Fruit fly (Drosophila melanogaster) whole organism, wandering third instar larva: ENCODE data around the gene CG11882.

Source experiments
- Abd-B ChIP-seq: fragments of >200 bp; optimal IDR thresholded peaks from 2 replicates; lab custom pipeline; 2017; ENCODE audit warnings: missing biosample characterization, missing genetic modification characterization
- CG9705 ChIP-seq: fragments of 200-800 bp; sonication (Bioruptor generic); optimal IDR thresholded peaks from 2 replicates; lab custom pipeline; 2018; ENCODE audit warnings: missing biosample characterization, mild to moderate bottlenecking, missing genetic modification characterization
- CrebA ChIP-seq: fragments of 200-800 bp; sonication (Bioruptor generic); optimal IDR thresholded peaks from 2 replicates; lab custom pipeline; 2016; ENCODE audit warnings: missing biosample characterization, mild to moderate bottlenecking, missing genetic modification characterization, borderline replicate concordance
- Dfd ChIP-seq: fragments of >200 bp; optimal IDR thresholded peaks from 2 replicates; lab custom pipeline; 2017; ENCODE audit warnings: missing biosample characterization, missing genetic modification characterization
- Dif ChIP-seq: fragments of 200-275, 200-300 bp; sonication (Bioruptor generic); optimal IDR thresholded peaks from 2 replicates; lab custom pipeline; 2018; ENCODE audit warnings: missing biosample characterization, missing genetic modification characterization; ENCODE audit not compliant: partially characterized antibody
- GATAd ChIP-seq: sonication (Bioruptor generic); optimal IDR thresholded peaks from 2 replicates; lab custom pipeline; 2016; ENCODE audit warnings: missing biosample characterization, missing genetic modification characterization
- HLH106 ChIP-seq: fragments of 200-800 bp; optimal IDR thresholded peaks from 3 replicates; lab custom pipeline; 2019; ENCODE audit warnings: missing biosample characterization, mild to moderate bottlenecking, missing genetic modification characterization, moderate library complexity
- Hnf4 ChIP-seq: fragments of 200-800 bp; sonication (Bioruptor generic); optimal IDR thresholded peaks from 2 replicates; lab custom pipeline; 2016; ENCODE audit warnings: missing biosample characterization, mild to moderate bottlenecking, missing genetic modification characterization
- Hr78 ChIP-seq: fragments of >200 bp; optimal IDR thresholded peaks from 2 replicates; lab custom pipeline; 2017; ENCODE audit warnings: missing biosample characterization, missing genetic modification characterization
- Hr83 ChIP-seq: fragments of 200-300 bp; sonication (Bioruptor generic); optimal IDR thresholded peaks from 2 replicates; lab custom pipeline; 2016; ENCODE audit warnings: missing biosample characterization, mild to moderate bottlenecking, missing genetic modification characterization, moderate library complexity; ENCODE audit not compliant: poor library complexity, severe bottlenecking
- Jra ChIP-seq: sonication (Bioruptor generic); optimal IDR thresholded peaks from 2 replicates; lab custom pipeline; 2016; ENCODE audit warnings: missing biosample characterization, missing genetic modification characterization
- Mio ChIP-seq: sonication (Bioruptor generic); optimal IDR thresholded peaks from 2 replicates; lab custom pipeline; 2016; ENCODE audit warnings: missing biosample characterization, missing genetic modification characterization
- Myc ChIP-seq: fragments of >200 bp; optimal IDR thresholded peaks from 2 replicates; lab custom pipeline; 2017
- N ChIP-seq: fragments of >200 bp; optimal IDR thresholded peaks from 2 replicates; lab custom pipeline; 2018; ENCODE audit warnings: missing biosample characterization, missing external identifiers, missing genetic modification characterization
- OdsH ChIP-seq: fragments of 200-800 bp; sonication (Bioruptor generic); optimal IDR thresholded peaks from 2 replicates; lab custom pipeline; 2016; ENCODE audit warnings: missing biosample characterization, mild to moderate bottlenecking, missing genetic modification characterization
- Rel ChIP-seq, 2 experiments: fragments of 200-800 bp; sonication (Bioruptor generic) in 1 of 2; optimal IDR thresholded peaks; 2 replicates in 1 of 2; 3 replicates in 1 of 2; lab custom pipeline; 2016 to 2019; ENCODE audit warnings: mild to moderate bottlenecking in 2 of 2, missing biosample characterization in 2 of 2, missing genetic modification characterization in 2 of 2, moderate library complexity in 1 of 2
- Sp1 ChIP-seq: fragments of 200-800 bp; sonication (Bioruptor generic); optimal IDR thresholded peaks from 3 replicates; lab custom pipeline; 2019; ENCODE audit warnings: missing biosample characterization, mild to moderate bottlenecking, missing genetic modification characterization, moderate library complexity
- Vsx2 ChIP-seq: fragments of 200-300, 225-300 bp; sonication (Bioruptor generic); optimal IDR thresholded peaks from 2 replicates; lab custom pipeline; 2018; ENCODE audit warnings: missing biosample characterization, missing genetic modification characterization; ENCODE audit not compliant: partially characterized antibody
- br ChIP-seq: fragments of 200-800 bp; sonication (Bioruptor generic); optimal IDR thresholded peaks from 2 replicates; lab custom pipeline; 2016; ENCODE audit warnings: missing biosample characterization, missing genetic modification characterization
- brk ChIP-seq: fragments of 200-800 bp; sonication (Bioruptor generic); optimal IDR thresholded peaks from 2 replicates; lab custom pipeline; 2016; ENCODE audit warnings: missing biosample characterization, mild to moderate bottlenecking, missing genetic modification characterization
- dl ChIP-seq, 2 experiments: fragments of 175-275, 200-275 bp in 1 of 2; fragments of 200-275 bp in 1 of 2; sonication (Bioruptor generic); optimal IDR thresholded peaks; lab custom pipeline; 2018; ENCODE audit warnings: mild to moderate bottlenecking in 2 of 2, missing biosample characterization in 2 of 2, missing genetic modification characterization in 2 of 2, moderate library complexity in 2 of 2; ENCODE audit not compliant: partially characterized antibody in 2 of 2, insufficient read depth in 1 of 2
- dmrt93B ChIP-seq: fragments of 200-800 bp; sonication (Bioruptor generic); optimal IDR thresholded peaks from 2 replicates; lab custom pipeline; 2018; ENCODE audit warnings: missing biosample characterization, mild to moderate bottlenecking, missing genetic modification characterization
- dsf ChIP-seq: sonication (Bioruptor generic); optimal IDR thresholded peaks from 2 replicates; lab custom pipeline; 2016; ENCODE audit warnings: missing biosample characterization, missing genetic modification characterization, borderline replicate concordance
- ey ChIP-seq: fragments of 200-800 bp; sonication (Bioruptor generic); optimal IDR thresholded peaks from 2 replicates; lab custom pipeline; 2016; ENCODE audit warnings: missing biosample characterization, missing genetic modification characterization
- foxo ChIP-seq, 2 experiments: fragments of 200-800 bp; sonication (Bioruptor generic); optimal IDR thresholded peaks; 2 replicates in 1 of 2; 3 replicates in 1 of 2; lab custom pipeline; 2016 to 2017; ENCODE audit warnings: missing biosample characterization in 2 of 2, missing genetic modification characterization in 2 of 2
- fru ChIP-seq: fragments of 200-800 bp; sonication (Bioruptor generic); optimal IDR thresholded peaks from 3 replicates; lab custom pipeline; 2016; ENCODE audit warnings: missing biosample characterization, mild to moderate bottlenecking, missing genetic modification characterization
- h ChIP-seq: fragments of 200-800 bp; sonication (Bioruptor generic); optimal IDR thresholded peaks from 3 replicates; lab custom pipeline; 2016; ENCODE audit warnings: missing biosample characterization, mild to moderate bottlenecking, missing genetic modification characterization
- pan ChIP-seq: fragments of >200 bp; optimal IDR thresholded peaks from 2 replicates; lab custom pipeline; 2017
- psq ChIP-seq: fragments of 200-800 bp; sonication (Bioruptor generic); optimal IDR thresholded peaks from 3 replicates; lab custom pipeline; 2017; ENCODE audit warnings: missing biosample characterization, mild to moderate bottlenecking, missing genetic modification characterization, moderate library complexity
- rgr ChIP-seq: fragments of 200-800 bp; sonication (Bioruptor generic); optimal IDR thresholded peaks from 3 replicates; lab custom pipeline; 2016; ENCODE audit warnings: missing biosample characterization, mild to moderate bottlenecking, missing genetic modification characterization
- sage ChIP-seq: fragments of 200-800 bp; sonication (Bioruptor generic); optimal IDR thresholded peaks from 2 replicates; lab custom pipeline; 2016; ENCODE audit warnings: missing biosample characterization, mild to moderate bottlenecking, missing genetic modification characterization
- sv ChIP-seq: fragments of 200-800 bp; sonication (Bioruptor generic); optimal IDR thresholded peaks from 3 replicates; lab custom pipeline; 2016; ENCODE audit warnings: missing biosample characterization, missing genetic modification characterization
- tai ChIP-seq: sonication (Bioruptor generic); optimal IDR thresholded peaks from 2 replicates; lab custom pipeline; 2016; ENCODE audit warnings: missing biosample characterization, missing genetic modification characterization
- usp ChIP-seq: fragments of >200 bp; optimal IDR thresholded peaks from 2 replicates; lab custom pipeline; 2017; ENCODE audit warnings: missing biosample characterization, missing genetic modification characterization
- woc ChIP-seq: sonication (Bioruptor generic); optimal IDR thresholded peaks from 2 replicates; lab custom pipeline; 2016; ENCODE audit warnings: missing biosample characterization, mild to moderate bottlenecking, missing genetic modification characterization

CG11882 gene

dm6 chr3R:29139767-29140755 is 7.9 kb downstream of the CG11882 start:
- TF ChIP-seq Myc (lab: Kevin White, UChicago) (no peak), Rel (GFP tag; optimal IDR thresholded peaks at IDR 0.05; lab: Kevin White, UChicago) (no peak), Rel (tag; optimal IDR thresholded peaks at IDR 0.05; lab: Kevin White, UChicago) (peak; percentile 88), usp (GFP tag; lab: Kevin White, UChicago) (no peak)

dm6 chr3R:29138961-29139527 is 8.9 kb downstream of the CG11882 start:
- TF ChIP-seq dsf (GFP tag; lab: Kevin White, UChicago) (no peak), Jra (no peak), woc (no peak), CrebA (no peak)

dm6 chr3R:29138407-29138806 is 9.6 kb downstream of the CG11882 start, which contains the start of the genes Alg13 and superdeath:
TSS of gene Alg13 (minus strand) at chr3R:29138573.
TSS of gene superdeath (plus strand) at chr3R:29138662.
- TF ChIP-seq woc (no peak), Myc (lab: Kevin White, UChicago) (peak; percentile 26)

DNA sequence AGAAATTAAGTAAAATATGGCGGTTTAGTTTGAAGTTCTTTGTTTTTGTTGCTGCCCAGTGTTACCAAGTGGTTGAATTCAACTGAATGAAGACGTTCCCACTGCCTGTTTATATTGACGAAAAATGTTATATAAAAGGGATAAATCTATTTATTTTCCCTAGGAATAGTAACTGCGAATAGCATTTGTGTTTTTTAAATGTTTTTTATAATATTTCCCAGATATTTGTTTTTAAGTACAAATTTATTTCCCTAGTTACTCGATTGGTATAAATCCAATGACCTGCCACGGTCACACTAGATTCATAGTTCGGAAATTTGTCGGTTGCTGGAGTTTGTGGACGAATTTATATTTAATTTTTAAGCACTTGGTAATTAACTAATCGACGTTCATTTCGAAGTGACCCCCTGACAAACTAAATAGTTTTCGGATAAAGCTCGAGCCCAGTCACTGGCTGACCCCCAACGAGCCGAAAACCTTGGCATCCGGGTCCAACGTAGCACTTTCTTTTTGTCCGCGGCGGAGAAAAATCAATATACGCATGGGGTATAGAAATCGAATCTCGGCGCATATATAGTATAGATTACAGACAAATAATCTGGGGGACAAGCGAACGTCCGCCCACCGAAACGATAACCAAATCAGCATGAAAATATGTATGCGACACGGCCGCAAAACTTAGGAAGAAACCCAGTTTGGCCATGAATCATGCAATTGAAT is 16.9 kb downstream of the CG11882 start, which contains the start of the genes dgt6 and Vha100-1:
Gene dgt6 (minus strand): TSS at position 71 of the 720 bp plus-strand sequence.
Gene Vha100-1 (plus strand): TSS at position 292 of the 720 bp plus-strand sequence.
- TF ChIP-seq HLH106 (tag; lab: Kevin White, UChicago) (peak; percentile 34), h (GFP tag; lab: Kevin White, UChicago) (no peak), Rel (GFP tag; optimal IDR thresholded peaks at IDR 0.05; lab: Kevin White, UChicago) (no peak), Rel (tag; optimal IDR thresholded peaks at IDR 0.05; lab: Kevin White, UChicago) (peak; percentile 45), dl (GFP tag; optimal IDR thresholded peaks at IDR 0.05; lab: Kevin White, UChicago; ENCODE audit: insufficient read depth in 1 of 2, partially characterized antibody in 2 of 2) (no peak), CG9705 (GFP tag; lab: Kevin White, UChicago) (peak; percentile 28), Jra (no peak), fru (GFP tag; lab: Kevin White, UChicago) (no peak), ey (GFP tag; lab: Kevin White, UChicago) (no peak), CrebA (no peak), Mio (GFP tag; lab: Kevin White, UChicago) (no peak), Sp1 (GFP tag; lab: Kevin White, UChicago) (peak; percentile 29)
- TF ChIP-seq, all 38 proteins: peak for 4

- TF ChIP-seq usp (GFP tag; lab: Kevin White, UChicago), result no peak
- peak; percentile 78 for TF ChIP-seq psq
- TF ChIP-seq h (GFP tag; lab: Kevin White, UChicago), result peak; percentile 91
- no peak for TF ChIP-seq pan
- TF ChIP-seq Abd-B (GFP tag; lab: Kevin White, UChicago), result no peak
- no peak for TF ChIP-seq N (GFP tag; lab: Kevin White, UChicago)
- peak; percentile 20 for TF ChIP-seq dsf (GFP tag; lab: Kevin White, UChicago)
- peak; percentile 66 for TF ChIP-seq dmrt93B (GFP tag; lab: Kevin White, UChicago)
- no peak for TF ChIP-seq CG9705 (GFP tag; lab: Kevin White, UChicago)
- peak; percentile 56 for TF ChIP-seq Hr83
- TF ChIP-seq GATAd (GFP tag; lab: Kevin White, UChicago), result no peak
- TF ChIP-seq Dfd (GFP tag; lab: Kevin White, UChicago), result no peak
- TF ChIP-seq fru (GFP tag; lab: Kevin White, UChicago), result peak; percentile 88
- no peak for TF ChIP-seq Dif (GFP tag; lab: Kevin White, UChicago)
- TF ChIP-seq sv (GFP tag; lab: Kevin White, UChicago), result no peak
- TF ChIP-seq sage, result no peak
- TF ChIP-seq foxo (GFP tag; optimal IDR thresholded peaks at IDR 0.05; lab: Kevin White, UChicago), result peak; percentile 43 to 94
- TF ChIP-seq Vsx2 (GFP tag; lab: Kevin White, UChicago), result no peak
- peak; percentile 89 for TF ChIP-seq br
- no peak for TF ChIP-seq tai (GFP tag; lab: Kevin White, UChicago)
- no peak for TF ChIP-seq dl (GFP tag; optimal IDR thresholded peaks at IDR 0.05; lab: Kevin White, UChicago; ENCODE audit: insufficient read depth in 1 of 2, partially characterized antibody in 2 of 2)
- TF ChIP-seq CrebA, result no peak
- TF ChIP-seq Myc (lab: Kevin White, UChicago), result no peak
- peak; percentile 90 for TF ChIP-seq Hnf4 (GFP tag; lab: Kevin White, UChicago)
- peak; percentile 81 for TF ChIP-seq OdsH (GFP tag; lab: Kevin White, UChicago)
- TF ChIP-seq brk (GFP tag; lab: Kevin White, UChicago), result no peak
- no peak for TF ChIP-seq Hr78
- peak; percentile 89 for TF ChIP-seq rgr (GFP tag; lab: Kevin White, UChicago)
These were observed 23.8 kb downstream of the CG11882 start for dm6 chr3R:29124128-29124527.
